Fruit fly (Drosophila melanogaster) whole organism, pupa: ENCODE results near the gene Irp-1B.

ENCODE experiments used
- CG32121 ChIP-seq: fragments of 200-800 bp; sonication (Bioruptor generic); IDR thresholded peaks from 2 replicates; pipeline ENCODE4 v1.3.6; 2022; ENCODE audit warnings: missing biosample characterization, missing genetic modification characterization
- CG8159 ChIP-seq: fragments of 200-800 bp; sonication (Bioruptor generic); optimal IDR thresholded peaks from 3 replicates; lab custom pipeline; 2018; ENCODE audit warnings: missing biosample characterization, mild to moderate bottlenecking, missing genetic modification characterization, moderate library complexity
- CG8301 ChIP-seq: fragments of 200-800 bp; sonication (Bioruptor generic); optimal IDR thresholded peaks from 2 replicates; lab custom pipeline; 2018; ENCODE audit warnings: missing biosample characterization, mild to moderate bottlenecking, missing genetic modification characterization
- CG9948 ChIP-seq: fragments of 200-800 bp; sonication (Bioruptor generic); optimal IDR thresholded peaks from 2 replicates; lab custom pipeline; 2018; ENCODE audit warnings: missing biosample characterization, mild to moderate bottlenecking, missing genetic modification characterization, moderate library complexity
- D1 ChIP-seq: fragments of 200-800 bp; sonication (Bioruptor generic); optimal IDR thresholded peaks from 2 replicates; lab custom pipeline; 2018; ENCODE audit warnings: missing biosample characterization, mild to moderate bottlenecking, missing genetic modification characterization, moderate library complexity
- EcR ChIP-seq: fragments of 200-800 bp; sonication (Bioruptor generic); optimal IDR thresholded peaks from 3 replicates; lab custom pipeline; 2019; ENCODE audit warnings: missing biosample characterization, missing genetic modification characterization, mild to moderate bottlenecking, moderate library complexity, missing genetic modification reagents
- fd96Ca ChIP-seq: fragments of 200-800 bp; sonication (Bioruptor generic); IDR thresholded peaks from 3 replicates; pipeline ENCODE4 v1.3.6; 2022; ENCODE audit warnings: missing biosample characterization, missing genetic modification characterization

DNA sequence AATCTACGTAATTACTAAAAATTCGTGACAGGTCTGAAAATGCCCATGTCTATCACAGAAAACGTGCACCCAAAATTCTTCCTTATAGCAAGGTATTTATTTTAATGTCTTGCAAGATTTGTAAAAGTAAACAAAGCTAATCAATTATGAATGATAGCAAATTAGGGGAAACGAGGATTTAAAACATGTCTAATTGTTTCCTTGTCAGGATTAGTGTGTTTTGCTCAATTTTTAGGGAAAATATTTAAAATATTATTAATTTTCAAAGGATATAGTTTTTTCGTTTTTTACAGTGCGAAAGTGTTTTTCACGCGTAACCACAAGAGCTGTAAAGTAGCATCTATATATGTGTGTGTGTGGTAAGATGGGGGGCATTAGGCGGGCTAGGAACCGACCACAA is 33.7 kb downstream of the Irp-1B start:
- no peak for TF ChIP-seq CG32121 (GFP tag; lab: Robert Waterston, UW)
- no peak for TF ChIP-seq fd96Ca
- TF ChIP-seq CG9948 (tag; lab: Kevin White, UChicago), result no peak
- no peak for TF ChIP-seq EcR (GFP tag; lab: Kevin White, UChicago)
- TF ChIP-seq CG8159 (tag; lab: Kevin White, UChicago), result no peak
- TF ChIP-seq CG8301 (tag; lab: Kevin White, UChicago), result no peak
- TF ChIP-seq D1 (tag; lab: Kevin White, UChicago), result no peak
